Worm (Caenorhabditis elegans) whole organism, L1 larva: ENCODE results near the gene srt-35.

Experiments used
- aha-1 ChIP-seq: fragments of 150-350 bp; optimal IDR thresholded peaks from 2 replicates; lab custom pipeline; 2014; ENCODE audit warnings: missing biosample characterization, missing genetic modification characterization
- alr-1 ChIP-seq: fragments of 200-800 bp; sonication (Bioruptor generic); optimal IDR thresholded peaks from 2 replicates; lab custom pipeline; 2018; ENCODE audit warnings: borderline replicate concordance, mild to moderate bottlenecking, missing genetic modification characterization, missing compliant biosample characterization
- aly-2 ChIP-seq: fragments of 150-350 bp; optimal IDR thresholded peaks from 2 replicates; lab custom pipeline; 2014; ENCODE audit warnings: missing biosample characterization, missing genetic modification characterization
- ama-1 ChIP-seq: fragments of 150-350 bp; optimal IDR thresholded peaks from 2 replicates; lab custom pipeline; 2014
- blmp-1 ChIP-seq: fragments of 150-350 bp; optimal IDR thresholded peaks from 2 replicates; lab custom pipeline; 2014; ENCODE audit warnings: missing biosample characterization, missing genetic modification characterization
- ceh-82 ChIP-seq, 3 experiments: fragments of 150-350 bp in 1 of 3; sonication (generic microtip) in 2 of 3; optimal IDR thresholded peaks; 2 replicates each; lab custom pipeline; 2014 to 2017; ENCODE audit warnings: missing biosample characterization in 3 of 3, missing genetic modification characterization in 3 of 3
- ceh-88 ChIP-seq: fragments of 200-800 bp; sonication (Bioruptor generic); IDR thresholded peaks from 2 replicates; pipeline ENCODE4 v1.3.6; 2022; ENCODE audit warnings: missing genetic modification characterization, missing compliant biosample characterization
- ceh-90 ChIP-seq: sonication (generic microtip); optimal IDR thresholded peaks from 2 replicates; lab custom pipeline; 2016; ENCODE audit warnings: missing genetic modification characterization, missing compliant biosample characterization
- ces-1 ChIP-seq: fragments of 150-350 bp; optimal IDR thresholded peaks from 2 replicates; lab custom pipeline; 2014; ENCODE audit warnings: missing biosample characterization, missing genetic modification reagents, missing genetic modification characterization
- dpl-1 ChIP-seq, 3 experiments: fragments of 150-350 bp in 2 of 3; sonication (generic microtip) in 1 of 3; optimal IDR thresholded peaks; 2 replicates each; lab custom pipeline; 2014 to 2017; ENCODE audit warnings: missing biosample characterization in 3 of 3, missing genetic modification characterization in 3 of 3, missing genetic modification reagents in 3 of 3
- efl-3 ChIP-seq: fragments of 200-800 bp; sonication (Bioruptor generic); optimal IDR thresholded peaks from 2 replicates; lab custom pipeline; 2018; ENCODE audit warnings: mild to moderate bottlenecking, missing genetic modification characterization, missing compliant biosample characterization
- egl-13 ChIP-seq: sonication (generic microtip); optimal IDR thresholded peaks from 2 replicates; lab custom pipeline; 2016; ENCODE audit warnings: missing genotype, missing genetic modification reagents, missing genetic modification characterization, missing compliant biosample characterization
- egl-27 ChIP-seq, 2 experiments: fragments of 150-350 bp in 1 of 2; sonication (generic microtip); optimal IDR thresholded peaks; 3 replicates each; lab custom pipeline; 2017 to 2018; ENCODE audit warnings: missing biosample characterization in 2 of 2, missing genetic modification characterization in 2 of 2, missing genetic modification reagents in 2 of 2
- ets-5 ChIP-seq: fragments of 200-800 bp; sonication (Bioruptor generic); IDR thresholded peaks from 2 replicates; pipeline ENCODE4 v1.3.6; 2022; ENCODE audit warnings: missing genetic modification characterization, missing compliant biosample characterization
- fkh-8 ChIP-seq: sonication (generic microtip); optimal IDR thresholded peaks from 2 replicates; lab custom pipeline; 2016; ENCODE audit warnings: mild to moderate bottlenecking, missing genetic modification characterization, missing compliant biosample characterization
- fos-1 ChIP-seq: fragments of 150-350 bp; optimal IDR thresholded peaks from 2 replicates; lab custom pipeline; 2014; ENCODE audit warnings: missing biosample characterization, missing genetic modification characterization
- irx-1 ChIP-seq: sonication (generic microtip); optimal IDR thresholded peaks from 2 replicates; lab custom pipeline; 2016; ENCODE audit warnings: missing genetic modification characterization, missing compliant biosample characterization
- isw-1 ChIP-seq: fragments of 200-800 bp; sonication (Bioruptor generic); IDR thresholded peaks from 2 replicates; pipeline ENCODE4 v1.3.6; 2022; ENCODE audit warnings: missing genetic modification characterization, missing compliant biosample characterization
- jun-1 ChIP-seq: fragments of 150-350 bp; optimal IDR thresholded peaks from 2 replicates; lab custom pipeline; 2014; ENCODE audit warnings: missing biosample characterization, missing genetic modification reagents, missing genetic modification characterization
- lin-14 ChIP-seq: fragments of 200-800 bp; sonication (Bioruptor generic); optimal IDR thresholded peaks from 2 replicates; lab custom pipeline; 2018; ENCODE audit warnings: mild to moderate bottlenecking, missing genetic modification characterization, moderate library complexity, missing compliant biosample characterization
- lin-35 ChIP-seq, 2 experiments: fragments of 150-350 bp; optimal IDR thresholded peaks; 2 replicates each; lab custom pipeline; 2014; ENCODE audit warnings: missing biosample characterization in 2 of 2, missing genetic modification characterization in 2 of 2, missing genetic modification reagents in 2 of 2
- lir-3 ChIP-seq: sonication (generic microtip); optimal IDR thresholded peaks from 2 replicates; lab custom pipeline; 2016; ENCODE audit warnings: mild to moderate bottlenecking, missing genetic modification characterization, moderate library complexity, missing compliant biosample characterization; ENCODE audit not compliant: poor library complexity
- nhr-20 ChIP-seq: sonication (generic microtip); optimal IDR thresholded peaks from 2 replicates; lab custom pipeline; 2016; ENCODE audit warnings: mild to moderate bottlenecking, missing genetic modification characterization, missing compliant biosample characterization
- nhr-237 ChIP-seq: fragments of 150-350 bp; optimal IDR thresholded peaks from 2 replicates; lab custom pipeline; 2014; ENCODE audit warnings: missing biosample characterization, missing genetic modification characterization
- nhr-28 ChIP-seq: fragments of 150-350 bp; optimal IDR thresholded peaks from 2 replicates; lab custom pipeline; 2014; ENCODE audit warnings: missing biosample characterization, missing genetic modification characterization
- nhr-47 ChIP-seq: sonication (generic microtip); optimal IDR thresholded peaks from 2 replicates; lab custom pipeline; 2016; ENCODE audit warnings: mild to moderate bottlenecking, missing genetic modification characterization, moderate library complexity, missing compliant biosample characterization
- nhr-76 ChIP-seq: sonication (generic microtip); optimal IDR thresholded peaks from 2 replicates; lab custom pipeline; 2017; ENCODE audit warnings: missing biosample characterization, missing genetic modification characterization
- nhr-77 ChIP-seq: fragments of 150-350 bp; optimal IDR thresholded peaks from 2 replicates; lab custom pipeline; 2014; ENCODE audit warnings: missing biosample characterization, missing genetic modification characterization
- pag-3 ChIP-seq: sonication (generic microtip); optimal IDR thresholded peaks from 2 replicates; lab custom pipeline; 2017; ENCODE audit warnings: missing genetic modification characterization, mild to moderate bottlenecking, missing compliant biosample characterization, antibody characterized with exemption, borderline replicate concordance; ENCODE audit not compliant: insufficient read depth
- rnt-1 ChIP-seq: sonication (generic microtip); optimal IDR thresholded peaks from 2 replicates; lab custom pipeline; 2016; ENCODE audit warnings: mild to moderate bottlenecking, missing genetic modification characterization, moderate library complexity, missing compliant biosample characterization
- skn-1 ChIP-seq: fragments of 150-350 bp; optimal IDR thresholded peaks from 2 replicates; lab custom pipeline; 2014; ENCODE audit warnings: missing biosample characterization, missing genetic modification characterization
- snpc-4 ChIP-seq: fragments of 150-350 bp; optimal IDR thresholded peaks from 2 replicates; lab custom pipeline; 2014; ENCODE audit warnings: missing biosample characterization, missing genetic modification characterization
- sox-4 ChIP-seq: sonication (generic microtip); optimal IDR thresholded peaks from 2 replicates; lab custom pipeline; 2016; ENCODE audit warnings: missing genetic modification characterization, missing compliant biosample characterization
- sup-37 ChIP-seq: fragments of 200-800 bp; sonication (Bioruptor generic); optimal IDR thresholded peaks from 2 replicates; lab custom pipeline; 2018; ENCODE audit warnings: mild to moderate bottlenecking, missing genetic modification characterization, missing compliant biosample characterization
- unc-130 ChIP-seq: fragments of 150-350 bp; optimal IDR thresholded peaks from 2 replicates; lab custom pipeline; 2017; ENCODE audit warnings: missing biosample characterization, missing genetic modification characterization, inconsistent platforms
- unc-30 ChIP-seq: sonication (generic microtip); optimal IDR thresholded peaks from 2 replicates; lab custom pipeline; 2017; ENCODE audit warnings: missing biosample characterization, missing genetic modification characterization
- zag-1 ChIP-seq: fragments of 150-350 bp; optimal IDR thresholded peaks from 2 replicates; lab custom pipeline; 2014; ENCODE audit warnings: missing biosample characterization, missing genetic modification characterization
- ztf-11 ChIP-seq, 2 experiments: sonication (generic microtip); optimal IDR thresholded peaks; 2 replicates each; lab custom pipeline; 2016 to 2017; ENCODE audit warnings: missing genetic modification characterization in 2 of 2, missing biosample characterization in 1 of 2, missing compliant biosample characterization in 1 of 2

Gene srt-35

DNA sequence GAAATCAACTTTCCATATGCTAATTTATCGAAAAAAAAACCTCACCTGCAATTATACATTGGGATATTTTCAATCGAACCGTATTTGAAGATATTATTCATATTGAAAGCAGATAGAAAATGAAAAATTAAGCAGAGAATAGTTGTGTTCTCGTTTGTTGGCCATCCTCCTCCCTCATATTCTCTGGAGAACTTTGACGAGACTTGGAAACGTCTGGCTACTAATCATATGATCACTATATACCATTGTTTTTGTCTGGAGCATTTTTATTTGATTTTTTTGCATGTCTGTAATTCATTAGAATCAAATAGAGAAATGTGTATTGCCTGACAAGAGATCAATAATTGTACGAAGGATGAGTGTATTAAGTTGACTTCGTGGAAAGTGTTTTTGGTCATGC lies at the start of gene srt-35:
TSS of gene srt-35 (minus strand) at position 101 of the 400 bp plus-strand sequence.
- TF ChIP-seq ceh-88 (GFP tag; lab: Robert Waterston, UW) (no peak), sup-37 (GFP tag; lab: Kevin White, UChicago) (no peak), ztf-11 (tag; optimal IDR thresholded peaks at IDR 0.05; lab: Kevin White, UChicago) (no peak), lin-35 (GFP tag; optimal IDR thresholded peaks at IDR 0.05; lab: Kevin White, UChicago) (no peak), rnt-1 (tag; lab: Kevin White, UChicago) (no peak), irx-1 (tag; lab: Kevin White, UChicago) (no peak), unc-130 (tag; lab: Kevin White, UChicago) (no peak), lir-3 (no peak), ces-1 (GFP tag; lab: Kevin White, UChicago) (no peak), nhr-77 (tag; lab: Kevin White, UChicago) (no peak), lin-14 (GFP tag; lab: Kevin White, UChicago) (no peak), blmp-1 (tag; lab: Kevin White, UChicago) (no peak), efl-3 (GFP tag; lab: Kevin White, UChicago) (no peak), egl-27 (tag; optimal IDR thresholded peaks at IDR 0.05; lab: Kevin White, UChicago) (no peak), ceh-82 (tag; optimal IDR thresholded peaks at IDR 0.05; lab: Kevin White, UChicago) (no peak), nhr-20 (tag; lab: Kevin White, UChicago) (no peak)

DNA sequence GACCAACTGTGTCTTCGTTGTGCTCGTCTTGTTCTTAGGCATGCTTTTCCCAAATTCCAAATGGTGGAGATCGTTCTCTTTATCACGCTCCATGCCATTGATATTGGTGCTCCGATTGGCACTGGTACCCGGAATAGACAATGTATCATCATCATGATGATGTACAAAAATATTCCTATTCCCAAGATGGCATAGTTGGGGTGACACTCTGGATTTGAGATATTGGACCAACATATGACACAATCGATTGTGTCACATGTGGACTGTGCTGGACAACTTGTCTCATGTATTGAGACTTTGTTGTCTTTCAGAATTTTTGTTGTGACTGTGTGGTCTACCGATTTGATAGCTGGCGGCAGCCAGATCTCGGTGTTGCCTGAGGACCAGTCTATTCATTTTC lies 39.8 kb upstream of the srt-35 start:
- TF ChIP-seq zag-1 (tag; lab: Kevin White, UChicago) (no peak), unc-30 (tag; lab: Kevin White, UChicago) (no peak), dpl-1 (GFP tag; optimal IDR thresholded peaks at IDR 0.05; lab: Kevin White, UChicago) (no peak), ztf-11 (tag; optimal IDR thresholded peaks at IDR 0.05; lab: Kevin White, UChicago) (no peak), nhr-20 (tag; lab: Kevin White, UChicago) (no peak), nhr-47 (tag; lab: Kevin White, UChicago) (no peak), aha-1 (no peak), ets-5 (GFP tag; lab: Robert Waterston, UW) (no peak), sox-4 (tag; lab: Kevin White, UChicago) (no peak), isw-1 (GFP tag; lab: Robert Waterston, UW) (no peak), jun-1 (tag; lab: Kevin White, UChicago) (no peak), egl-13 (tag; lab: Kevin White, UChicago) (no peak), nhr-237 (no peak)

DNA sequence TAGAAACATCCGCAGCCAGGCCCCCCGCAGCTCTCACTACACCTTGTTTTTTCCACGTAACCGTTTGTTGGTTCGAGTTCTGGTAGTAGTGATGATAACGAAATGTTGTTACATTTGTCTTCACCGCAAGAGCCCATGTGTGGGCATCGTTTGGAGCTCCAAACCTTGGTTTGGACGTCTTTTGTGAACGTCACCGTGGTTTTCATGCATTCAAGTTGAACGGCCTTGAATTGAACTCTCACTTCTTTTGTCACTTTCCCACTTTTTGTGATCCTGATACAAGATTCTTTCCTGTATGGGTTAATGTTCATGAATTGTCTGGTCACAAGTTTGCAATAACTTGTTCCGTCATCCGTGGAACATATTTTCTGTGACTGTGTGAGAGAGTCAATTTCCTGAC lies 39.4 kb upstream of the srt-35 start:
- TF ChIP-seq nhr-28 (tag; lab: Kevin White, UChicago) (no peak), nhr-237 (no peak), aly-2 (no peak), egl-13 (tag; lab: Kevin White, UChicago) (no peak)

ce11 chrV:4302842-4303241 lies 38.4 kb upstream of the srt-35 start:
- TF ChIP-seq unc-130 (tag; lab: Kevin White, UChicago) = no peak
- no peak for TF ChIP-seq fos-1 (tag; lab: Kevin White, UChicago)
- no peak for TF ChIP-seq pag-3 (tag; lab: Kevin White, UChicago)

- no peak for TF ChIP-seq skn-1 (tag; lab: Kevin White, UChicago)
- no peak for TF ChIP-seq ztf-11 (tag; optimal IDR thresholded peaks at IDR 0.05; lab: Kevin White, UChicago)
- TF ChIP-seq snpc-4 = no peak
- no peak for TF ChIP-seq fkh-8 (tag; lab: Kevin White, UChicago)
- no peak for TF ChIP-seq sup-37 (GFP tag; lab: Kevin White, UChicago)
- no peak for TF ChIP-seq lin-14 (GFP tag; lab: Kevin White, UChicago)
- TF ChIP-seq ets-5 (GFP tag; lab: Robert Waterston, UW) = no peak
- no peak for TF ChIP-seq nhr-76
- no peak for TF ChIP-seq alr-1 (tag; lab: Kevin White, UChicago)
- no peak for TF ChIP-seq ceh-90 (tag; lab: Kevin White, UChicago)
- no peak for TF ChIP-seq ama-1 (lab: Kevin White, UChicago)
- TF ChIP-seq ces-1 (GFP tag; lab: Kevin White, UChicago) = no peak
- TF ChIP-seq aha-1 = no peak
These were observed 35.3 kb upstream of the srt-35 start, which contains the start of gene ZC132.3 for ce11 chrV:4299741-4300140. Gene ZC132.3 (minus strand): TSS chrV:4299841.
